Worm (Caenorhabditis elegans) whole organism, mixed stage, embryonic: ENCODE measurements around the gene ift-74.

ENCODE experiments used
- M03D4.4 ChIP-seq: sonication (generic microtip); optimal IDR thresholded peaks from 2 replicates; lab custom pipeline; 2017; ENCODE audit warnings: mild to moderate bottlenecking, missing genetic modification characterization, missing compliant biosample characterization
- bed-3 ChIP-seq: fragments of 200-800 bp; sonication (Bioruptor generic); optimal IDR thresholded peaks from 3 replicates; lab custom pipeline; 2018; ENCODE audit warnings: mild to moderate bottlenecking, missing genetic modification characterization, moderate library complexity, missing compliant biosample characterization
- blmp-1 ChIP-seq: fragments of 150-350 bp; optimal IDR thresholded peaks from 2 replicates; lab custom pipeline; 2014; ENCODE audit warnings: missing biosample characterization, missing genetic modification characterization
- ceh-39 ChIP-seq: fragments of 150-350 bp; optimal IDR thresholded peaks from 2 replicates; lab custom pipeline; 2014; ENCODE audit warnings: missing biosample characterization, missing genetic modification characterization
- ceh-43 ChIP-seq: fragments of 200-800 bp; sonication (Bioruptor generic); optimal IDR thresholded peaks from 2 replicates; lab custom pipeline; 2018; ENCODE audit warnings: mild to moderate bottlenecking, missing genetic modification characterization, moderate library complexity, missing compliant biosample characterization
- ceh-83 ChIP-seq: fragments of 200-800 bp; sonication (Bioruptor generic); optimal IDR thresholded peaks from 2 replicates; lab custom pipeline; 2018; ENCODE audit warnings: mild to moderate bottlenecking, missing genetic modification characterization, missing compliant biosample characterization
- ces-1 ChIP-seq: fragments of 150-350 bp; optimal IDR thresholded peaks from 2 replicates; lab custom pipeline; 2014; ENCODE audit warnings: missing biosample characterization, missing genetic modification reagents, missing genetic modification characterization
- cnd-1 ChIP-seq: fragments of 200-800 bp; sonication (Bioruptor generic); optimal IDR thresholded peaks from 2 replicates; lab custom pipeline; 2018; ENCODE audit warnings: mild to moderate bottlenecking, missing genetic modification characterization, missing compliant biosample characterization
- drap-1 ChIP-seq: fragments of 200-800 bp; sonication (Bioruptor generic); optimal IDR thresholded peaks from 3 replicates; lab custom pipeline; 2018; ENCODE audit warnings: mild to moderate bottlenecking, missing genetic modification characterization, missing compliant biosample characterization
- elt-1 ChIP-seq: sonication (generic microtip); optimal IDR thresholded peaks from 2 replicates; lab custom pipeline; 2017; ENCODE audit warnings: missing genetic modification characterization, mild to moderate bottlenecking, missing compliant biosample characterization, antibody characterized with exemption, moderate library complexity, borderline replicate concordance; ENCODE audit not compliant: insufficient read depth
- elt-3 ChIP-seq: fragments of 150-350 bp; optimal IDR thresholded peaks from 2 replicates; lab custom pipeline; 2014; ENCODE audit warnings: missing biosample characterization, missing genetic modification characterization
- flh-1 ChIP-seq: fragments of 200-800 bp; sonication (Bioruptor generic); optimal IDR thresholded peaks from 2 replicates; lab custom pipeline; 2018; ENCODE audit warnings: mild to moderate bottlenecking, missing genetic modification characterization, moderate library complexity, missing compliant biosample characterization
- ham-2 ChIP-seq: fragments of 200-800 bp; sonication (Bioruptor generic); optimal IDR thresholded peaks from 2 replicates; lab custom pipeline; 2018; ENCODE audit warnings: mild to moderate bottlenecking, missing genetic modification characterization, missing compliant biosample characterization
- hlh-1 ChIP-seq: fragments of 150-350 bp; optimal IDR thresholded peaks from 2 replicates; lab custom pipeline; 2014; ENCODE audit warnings: missing biosample characterization, missing genetic modification reagents, missing genetic modification characterization
- lin-13 ChIP-seq: fragments of 150-350 bp; optimal IDR thresholded peaks from 2 replicates; lab custom pipeline; 2014; ENCODE audit warnings: missing biosample characterization, missing genetic modification characterization
- lin-32 ChIP-seq: fragments of 200-800 bp; sonication (Bioruptor generic); optimal IDR thresholded peaks from 2 replicates; lab custom pipeline; 2018; ENCODE audit warnings: mild to moderate bottlenecking, missing genetic modification characterization, missing compliant biosample characterization
- lsy-2 ChIP-seq: fragments of 150-350 bp; optimal IDR thresholded peaks from 2 replicates; lab custom pipeline; 2014; ENCODE audit warnings: missing biosample characterization, missing genetic modification characterization
- mab-5 ChIP-seq: fragments of 150-350 bp; optimal IDR thresholded peaks from 2 replicates; lab custom pipeline; 2014; ENCODE audit warnings: missing biosample characterization, missing genetic modification characterization
- mep-1 ChIP-seq: fragments of 150-350 bp; optimal IDR thresholded peaks from 2 replicates; lab custom pipeline; 2017; ENCODE audit warnings: missing biosample characterization, missing genetic modification reagents, missing genetic modification characterization, inconsistent platforms
- mls-2 ChIP-seq: sonication (generic microtip); optimal IDR thresholded peaks from 2 replicates; lab custom pipeline; 2016; ENCODE audit warnings: mild to moderate bottlenecking, missing genetic modification characterization, moderate library complexity, missing compliant biosample characterization
- nhr-12 ChIP-seq: fragments of 150-350 bp; optimal IDR thresholded peaks from 2 replicates; lab custom pipeline; 2014; ENCODE audit warnings: missing biosample characterization, missing genetic modification characterization
- nhr-2 ChIP-seq: fragments of 150-350 bp; optimal IDR thresholded peaks from 2 replicates; lab custom pipeline; 2014; ENCODE audit warnings: missing biosample characterization, missing genetic modification characterization
- nhr-237 ChIP-seq: fragments of 150-350 bp; optimal IDR thresholded peaks from 2 replicates; lab custom pipeline; 2014; ENCODE audit warnings: missing biosample characterization, missing genetic modification characterization
- nhr-28 ChIP-seq: fragments of 150-350 bp; optimal IDR thresholded peaks from 2 replicates; lab custom pipeline; 2014; ENCODE audit warnings: missing biosample characterization, missing genetic modification characterization
- nhr-76 ChIP-seq: sonication (generic microtip); optimal IDR thresholded peaks from 2 replicates; lab custom pipeline; 2017; ENCODE audit warnings: missing biosample characterization, missing genetic modification characterization
- pha-4 ChIP-seq: fragments of 150-350 bp; optimal IDR thresholded peaks from 2 replicates; lab custom pipeline; 2018; ENCODE audit warnings: missing biosample characterization, missing genetic modification reagents, missing genetic modification characterization
- sem-2 ChIP-seq: fragments of 200-800 bp; sonication (Bioruptor generic); optimal IDR thresholded peaks from 2 replicates; lab custom pipeline; 2018; ENCODE audit warnings: mild to moderate bottlenecking, missing genetic modification characterization, missing compliant biosample characterization
- snpc-4 ChIP-seq: fragments of 150-350 bp; optimal IDR thresholded peaks from 2 replicates; lab custom pipeline; 2014; ENCODE audit warnings: missing biosample characterization, missing genetic modification characterization
- sptf-1 ChIP-seq: sonication (generic microtip); optimal IDR thresholded peaks from 2 replicates; lab custom pipeline; 2017; ENCODE audit warnings: mild to moderate bottlenecking, missing genetic modification characterization, moderate library complexity, missing compliant biosample characterization
- tbx-8 ChIP-seq: fragments of 200-800 bp; sonication (Bioruptor generic); optimal IDR thresholded peaks from 2 replicates; lab custom pipeline; 2018; ENCODE audit warnings: mild to moderate bottlenecking, missing genetic modification characterization, moderate library complexity, missing compliant biosample characterization
- unc-120 ChIP-seq: sonication (generic microtip); optimal IDR thresholded peaks from 2 replicates; lab custom pipeline; 2017; ENCODE audit warnings: missing genetic modification characterization, missing compliant biosample characterization; ENCODE audit not compliant: poor library complexity, severe bottlenecking
- unc-39 ChIP-seq: fragments of 150-350 bp; optimal IDR thresholded peaks from 2 replicates; lab custom pipeline; 2014; ENCODE audit warnings: missing biosample characterization, missing genetic modification characterization
- unc-62 ChIP-seq: fragments of 150-350 bp; optimal IDR thresholded peaks from 2 replicates; lab custom pipeline; 2014; ENCODE audit warnings: missing biosample characterization, missing genetic modification reagents, missing genetic modification characterization
- zip-8 ChIP-seq: fragments of 150-350 bp; optimal IDR thresholded peaks from 2 replicates; lab custom pipeline; 2014; ENCODE audit warnings: missing biosample characterization, missing genetic modification characterization
- ztf-11 ChIP-seq: fragments of 150-350 bp; optimal IDR thresholded peaks from 2 replicates; lab custom pipeline; 2014; ENCODE audit warnings: missing biosample characterization, missing genetic modification characterization

Gene ift-74

ce11 chrII:6713832-6714342 is 34.1 kb downstream of the ift-74 start, which contains the start of gene dpy-2:
Gene dpy-2, plus strand, starts transcription at chrII:6714292.
- TF ChIP-seq elt-3 (tag; lab: Kevin White, UChicago) = peak; percentile 34
- TF ChIP-seq mab-5 (tag; lab: Kevin White, UChicago) = no peak
- no peak for TF ChIP-seq nhr-76
- peak; percentile 8 for TF ChIP-seq elt-1 (tag; lab: Kevin White, UChicago)
- TF ChIP-seq unc-62 (GFP tag; lab: Kevin White, UChicago) = peak; percentile 23
- TF ChIP-seq drap-1 (GFP tag; lab: Kevin White, UChicago) = no peak
- peak; percentile 82 for TF ChIP-seq blmp-1 (tag; lab: Kevin White, UChicago)
- TF ChIP-seq ces-1 = no peak
- TF ChIP-seq ceh-39 = no peak
- no peak for TF ChIP-seq bed-3 (GFP tag; lab: Kevin White, UChicago)
- TF ChIP-seq ceh-43 = no peak
- TF ChIP-seq hlh-1 (tag; lab: Kevin White, UChicago) = no peak
- TF ChIP-seq, all 35 proteins: peak for 4

ce11 chrII:6715853-6716252 is 36.0 kb downstream of the ift-74 start:
- TF ChIP-seq ceh-39 = no peak
- no peak for TF ChIP-seq cnd-1
- no peak for TF ChIP-seq unc-39
- TF ChIP-seq nhr-2 = no peak
- TF ChIP-seq zip-8 = no peak
- no peak for TF ChIP-seq nhr-76
- no peak for TF ChIP-seq ztf-11
- TF ChIP-seq elt-1 (tag; lab: Kevin White, UChicago) = no peak
- no peak for TF ChIP-seq nhr-12 (tag; lab: Kevin White, UChicago)
- TF ChIP-seq lin-13 (tag; lab: Kevin White, UChicago) = no peak

- TF ChIP-seq bed-3 (GFP tag; lab: Kevin White, UChicago) (no peak), tbx-8 (no peak)
These were observed 36.8 kb downstream of the ift-74 start, which contains the start of the genes T14B4.5 and T14B4.20 for ce11 chrII:6716638-6717037. Gene T14B4.5, plus strand, starts transcription at chrII:6716863. Gene T14B4.20, plus strand, starts transcription at chrII:6716901.

ce11 chrII:6718221-6718620 is 38.4 kb downstream of the ift-74 start, which contains the start of gene tsp-10:
Gene tsp-10, plus strand, starts transcription at chrII:6718586.
- TF ChIP-seq ceh-43 (no peak), elt-3 (tag; lab: Kevin White, UChicago) (no peak), M03D4.4 (tag; lab: Kevin White, UChicago) (no peak), lin-13 (tag; lab: Kevin White, UChicago) (no peak), snpc-4 (no peak), nhr-237 (tag; lab: Kevin White, UChicago) (no peak), hlh-1 (tag; lab: Kevin White, UChicago) (no peak), ceh-39 (no peak), cnd-1 (no peak), pha-4 (tag; lab: Kevin White, UChicago) (no peak), ceh-83 (GFP tag; lab: Kevin White, UChicago) (no peak), unc-62 (GFP tag; lab: Kevin White, UChicago) (no peak), bed-3 (GFP tag; lab: Kevin White, UChicago) (no peak), ham-2 (GFP tag; lab: Kevin White, UChicago) (no peak), elt-1 (tag; lab: Kevin White, UChicago) (no peak), sem-2 (GFP tag; lab: Kevin White, UChicago) (no peak)

ce11 chrII:6721581-6721980 is 41.8 kb downstream of the ift-74 start:
- TF ChIP-seq ces-1 = no peak
- no peak for TF ChIP-seq nhr-2
- TF ChIP-seq blmp-1 (tag; lab: Kevin White, UChicago) = no peak
- peak; percentile 41 for TF ChIP-seq unc-120 (tag; lab: Kevin White, UChicago)
- TF ChIP-seq lin-32 (GFP tag; lab: Kevin White, UChicago) = no peak
- no peak for TF ChIP-seq tbx-8
- no peak for TF ChIP-seq lsy-2 (tag; lab: Kevin White, UChicago)
- no peak for TF ChIP-seq snpc-4
- no peak for TF ChIP-seq sem-2 (GFP tag; lab: Kevin White, UChicago)
- peak; percentile 34 for TF ChIP-seq bed-3 (GFP tag; lab: Kevin White, UChicago)
- no peak for TF ChIP-seq lin-13 (tag; lab: Kevin White, UChicago)
- no peak for TF ChIP-seq nhr-76
- no peak for TF ChIP-seq elt-3 (tag; lab: Kevin White, UChicago)
- TF ChIP-seq unc-39 = peak; percentile 48
- no peak for TF ChIP-seq pha-4 (tag; lab: Kevin White, UChicago)
- peak; percentile 42 for TF ChIP-seq sptf-1
- no peak for TF ChIP-seq elt-1 (tag; lab: Kevin White, UChicago)
- TF ChIP-seq nhr-28 (tag; lab: Kevin White, UChicago) = no peak
- no peak for TF ChIP-seq ceh-43
- TF ChIP-seq flh-1 = no peak
- TF ChIP-seq cnd-1 = no peak
- no peak for TF ChIP-seq nhr-12 (tag; lab: Kevin White, UChicago)
- TF ChIP-seq mep-1 (tag; lab: Kevin White, UChicago) = peak; percentile 5
- no peak for TF ChIP-seq unc-62 (GFP tag; lab: Kevin White, UChicago)
- TF ChIP-seq mls-2 (tag; lab: Kevin White, UChicago) = no peak
- no peak for TF ChIP-seq ztf-11
- no peak for TF ChIP-seq ceh-39
- no peak for TF ChIP-seq mab-5 (tag; lab: Kevin White, UChicago)
- no peak for TF ChIP-seq nhr-237 (tag; lab: Kevin White, UChicago)
- no peak for TF ChIP-seq ceh-83 (GFP tag; lab: Kevin White, UChicago)
- TF ChIP-seq hlh-1 (tag; lab: Kevin White, UChicago) = no peak
- TF ChIP-seq zip-8 = no peak
- no peak for TF ChIP-seq ham-2 (GFP tag; lab: Kevin White, UChicago)
- peak; percentile 52 for TF ChIP-seq M03D4.4 (tag; lab: Kevin White, UChicago)
- TF ChIP-seq drap-1 (GFP tag; lab: Kevin White, UChicago) = peak; percentile 30
